Worm (Caenorhabditis elegans): Measurements from ENCODE around the gene seu-1.

Gene seu-1

ce11 chrIV:6377335-6378069 lies 48.1 kb downstream of the seu-1 start:
- TF ChIP-seq sdc-2 (tag; optimal IDR thresholded peaks at IDR 0.05) (no peak), elt-4 (tag; optimal IDR thresholded peaks at IDR 0.05) (no peak), pat-9 (tag; optimal IDR thresholded peaks at IDR 0.05) (no peak), hlh-15 (tag; optimal IDR thresholded peaks at IDR 0.05) (no peak), pha-4 (tag; optimal IDR thresholded peaks at IDR 0.05) (no peak), eyg-1 (tag; optimal IDR thresholded peaks at IDR 0.05) (no peak), sox-2 (GFP tag; IDR thresholded peaks at IDR 0.05) (no peak), lim-6 (tag; optimal IDR thresholded peaks at IDR 0.05) (no peak), ztf-16 (tag; optimal IDR thresholded peaks at IDR 0.05) (no peak), ceh-22 (tag; optimal IDR thresholded peaks at IDR 0.05) (no peak), nfya-1 (tag; optimal IDR thresholded peaks at IDR 0.05) (no peak), ahr-1 (tag; optimal IDR thresholded peaks at IDR 0.05) (no peak), ceh-14 (tag; optimal IDR thresholded peaks at IDR 0.05) (no peak), ceh-48 (tag; optimal IDR thresholded peaks at IDR 0.05) (no peak), sox-4 (tag; optimal IDR thresholded peaks at IDR 0.05) (no peak), hlh-6 (tag; optimal IDR thresholded peaks at IDR 0.05) (no peak), odd-2 (tag; optimal IDR thresholded peaks at IDR 0.05) (no peak), ceh-34 (tag; optimal IDR thresholded peaks at IDR 0.05) (no peak)

- no peak for TF ChIP-seq ceh-30 (tag; optimal IDR thresholded peaks at IDR 0.05)
- no peak for TF ChIP-seq nhr-232 (tag; optimal IDR thresholded peaks at IDR 0.05)
- TF ChIP-seq hlh-8 (tag; optimal IDR thresholded peaks at IDR 0.05): no peak
- no peak for TF ChIP-seq ceh-2 (tag; optimal IDR thresholded peaks at IDR 0.05)
- no peak for TF ChIP-seq hlh-6 (tag; optimal IDR thresholded peaks at IDR 0.05)
- no peak for TF ChIP-seq dve-1 (tag; optimal IDR thresholded peaks at IDR 0.05)
- no peak for TF ChIP-seq pat-9 (tag; optimal IDR thresholded peaks at IDR 0.05)
- TF ChIP-seq pros-1 (tag; optimal IDR thresholded peaks at IDR 0.05): no peak
- TF ChIP-seq K09A11.1 (tag; optimal IDR thresholded peaks at IDR 0.05; ENCODE audit: insufficient read depth): no peak
- TF ChIP-seq pqm-1 (tag; optimal IDR thresholded peaks at IDR 0.05): no peak
- no peak for TF ChIP-seq T23F11.4 (GFP tag; optimal IDR thresholded peaks at IDR 0.05)
- no peak for TF ChIP-seq sdc-2 (tag; optimal IDR thresholded peaks at IDR 0.05)
- no peak for TF ChIP-seq lim-6 (tag; optimal IDR thresholded peaks at IDR 0.05)
These were observed 49.0 kb downstream of the seu-1 start for ce11 chrIV:6378398-6378797.
